Fruit fly (Drosophila melanogaster): ENCODE measurements around the gene pon.

The pon gene

DNA sequence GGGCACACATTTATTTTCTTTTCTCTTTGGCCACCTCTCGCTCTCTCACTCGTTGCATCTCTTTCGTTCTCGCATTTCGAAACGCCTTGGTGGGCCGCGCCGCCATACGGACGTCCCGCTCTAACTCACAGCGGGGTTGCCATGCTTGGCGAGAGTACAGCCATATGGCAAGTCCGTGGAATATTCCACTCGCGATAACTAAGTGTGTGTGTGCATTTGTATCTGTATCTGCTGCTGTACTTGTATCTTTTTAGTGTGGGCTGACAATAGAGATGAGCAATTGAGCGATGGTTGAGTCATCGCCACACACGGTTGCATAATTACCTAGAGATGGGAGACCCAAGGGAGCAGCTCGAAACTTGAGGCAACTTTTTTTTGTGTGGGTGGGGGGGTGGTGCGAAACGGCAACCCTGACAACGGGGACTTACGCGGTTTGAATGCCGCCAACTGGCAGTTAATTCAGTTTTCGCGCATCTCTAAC, 48.4 kb downstream of the pon start (continued):
- TF ChIP-seq sima (GFP tag; optimal IDR thresholded peaks at IDR 0.05) (no peak), cas (GFP tag; IDR thresholded peaks at IDR 0.05) (peak; percentile 85), NFAT (GFP tag; IDR thresholded peaks at IDR 0.05) (peak; percentile 95), CG12391 (tag; optimal IDR thresholded peaks at IDR 0.05) (peak; percentile 77), rib (GFP tag; IDR thresholded peaks at IDR 0.05) (peak; percentile 86), CG14860 (GFP tag; IDR thresholded peaks at IDR 0.05; ENCODE audit: partially characterized antibody) (peak; percentile 65), Asciz (GFP tag; optimal IDR thresholded peaks at IDR 0.05) (peak; percentile 86), CG2116 (GFP tag; optimal IDR thresholded peaks at IDR 0.05) (peak; percentile 97), CG3726 (GFP tag; IDR thresholded peaks at IDR 0.05) (peak; percentile 73; the same call in 2 of the 3 replicates), CG10979 (tag; optimal IDR thresholded peaks at IDR 0.05) (peak; percentile 57), Awh (GFP tag; IDR thresholded peaks at IDR 0.05) (peak; percentile 87), gcm2 (GFP tag; optimal IDR thresholded peaks at IDR 0.05) (peak; percentile 54), ssp (GFP tag; IDR thresholded peaks at IDR 0.05) (peak; percentile 75), Taf1 (GFP tag; IDR thresholded peaks at IDR 0.05) (peak; percentile 77), Bdp1 (GFP tag; optimal IDR thresholded peaks at IDR 0.05) (peak; percentile 43), Myb (GFP tag; optimal IDR thresholded peaks at IDR 0.05) (peak; percentile 90), CG10462 (GFP tag; optimal IDR thresholded peaks at IDR 0.05) (peak; percentile 60), jing (GFP tag; optimal IDR thresholded peaks at IDR 0.05) (no peak), CG4707 (GFP tag; optimal IDR thresholded peaks at IDR 0.05) (no peak), CG15601 (tag; optimal IDR thresholded peaks at IDR 0.05) (peak; percentile 52), CG7372 (GFP tag; IDR thresholded peaks at IDR 0.05) (peak; percentile 90), Trl (optimal IDR thresholded peaks at IDR 0.05) (peak; percentile 33 to 62), Trl (GFP tag; optimal IDR thresholded peaks at IDR 0.05) (peak; percentile 83), vvl (GFP tag; IDR thresholded peaks at IDR 0.05) (peak; percentile 94), CG5180 (GFP tag; optimal IDR thresholded peaks at IDR 0.05) (peak; percentile 40), zen (tag; optimal IDR thresholded peaks at IDR 0.05) (peak; percentile 54), Hr78 (GFP tag; optimal IDR thresholded peaks at IDR 0.05) (no peak), CG34376 (GFP tag; optimal IDR thresholded peaks at IDR 0.05) (peak; percentile 93), CG10321 (GFP tag; IDR thresholded peaks at IDR 0.05) (peak; percentile 98), Kr (GFP tag; optimal IDR thresholded peaks at IDR 0.05) (no peak), sr (GFP tag; IDR thresholded peaks at IDR 0.05) (peak; percentile 85), CG5953 (GFP tag; IDR thresholded peaks at IDR 0.05) (peak; percentile 76), CG14014 (GFP tag; IDR thresholded peaks at IDR 0.05) (peak; percentile 94), CG32772 (GFP tag; IDR thresholded peaks at IDR 0.05) (peak; percentile 89), zfh1 (GFP tag; IDR thresholded peaks at IDR 0.05) (peak; percentile 91), Blimp-1 (GFP tag; optimal IDR thresholded peaks at IDR 0.05) (peak; percentile 50), Mrtf (GFP tag; IDR thresholded peaks at IDR 0.05) (peak; percentile 85), seq (GFP tag; IDR thresholded peaks at IDR 0.05) (peak; percentile 85), CG10267 (tag; optimal IDR thresholded peaks at IDR 0.05) (peak; percentile 64), corto (GFP tag; optimal IDR thresholded peaks at IDR 0.05) (no peak), ara (GFP tag; IDR thresholded peaks at IDR 0.05) (peak; percentile 64), Hey (tag; optimal IDR thresholded peaks at IDR 0.05) (peak; percentile 59), aop (GFP tag; IDR thresholded peaks at IDR 0.05) (peak; percentile 69), fd3F (GFP tag; optimal IDR thresholded peaks at IDR 0.05) (peak; percentile 82), Chrac-16 (GFP tag; optimal IDR thresholded peaks at IDR 0.05) (peak; percentile 80), PHDP (tag; optimal IDR thresholded peaks at IDR 0.05) (peak; percentile 82), esg (GFP tag; conservative IDR thresholded peaks at IDR 0.05) (peak; percentile 86), lov (optimal IDR thresholded peaks at IDR 0.05) (no peak), lov (GFP tag; IDR thresholded peaks at IDR 0.05) (peak; percentile 58; the same call in 1 of the 3 replicates), CG8290 (GFP tag; optimal IDR thresholded peaks at IDR 0.05) (peak; percentile 76), CG8290 (tag; optimal IDR thresholded peaks at IDR 0.05) (peak; percentile 8 to 97), NfI (GFP tag; optimal IDR thresholded peaks at IDR 0.05) (peak; percentile 85)

Measured in whole organism, embryonic.